Worm (Caenorhabditis elegans) whole organism, L2 larva: Measurements from ENCODE around the gene F54F12.1.

Experiments
- C34F6.9 ChIP-seq: fragments of 150-350 bp; optimal IDR thresholded peaks from 2 replicates; lab custom pipeline; 2014; ENCODE audit warnings: missing biosample characterization, missing genetic modification characterization
- F13H6.1 ChIP-seq: sonication (generic microtip); optimal IDR thresholded peaks from 2 replicates; lab custom pipeline; 2016; ENCODE audit warnings: missing genetic modification characterization, missing compliant biosample characterization
- R02D3.7 ChIP-seq: fragments of 150-350 bp; optimal IDR thresholded peaks from 2 replicates; lab custom pipeline; 2014; ENCODE audit warnings: missing biosample characterization, missing genetic modification characterization
- Y55F3AM.14 ChIP-seq: fragments of 200-800 bp; sonication (Bioruptor generic); optimal IDR thresholded peaks from 2 replicates; lab custom pipeline; 2018; ENCODE audit warnings: mild to moderate bottlenecking, missing genetic modification characterization, missing compliant biosample characterization
- ZK546.5 ChIP-seq: sonication (generic microtip); optimal IDR thresholded peaks from 2 replicates; lab custom pipeline; 2017; ENCODE audit warnings: missing biosample characterization, missing genetic modification characterization
- alr-1 ChIP-seq: fragments of 150-350 bp; optimal IDR thresholded peaks from 2 replicates; lab custom pipeline; 2014; ENCODE audit warnings: missing biosample characterization, missing genetic modification characterization
- aly-2 ChIP-seq: fragments of 150-350 bp; optimal IDR thresholded peaks from 2 replicates; lab custom pipeline; 2014; ENCODE audit warnings: missing biosample characterization, missing genetic modification characterization
- ama-1 ChIP-seq: fragments of 150-350 bp; optimal IDR thresholded peaks from 2 replicates; lab custom pipeline; 2018; ENCODE audit warnings: inconsistent platforms
- blmp-1 ChIP-seq: sonication (generic microtip); optimal IDR thresholded peaks from 2 replicates; lab custom pipeline; 2017; ENCODE audit warnings: missing genetic modification characterization, mild to moderate bottlenecking, missing compliant biosample characterization, antibody characterized with exemption, moderate library complexity; ENCODE audit not compliant: insufficient read depth
- ceh-16 ChIP-seq: fragments of 150-350 bp; optimal IDR thresholded peaks from 2 replicates; lab custom pipeline; 2014; ENCODE audit warnings: missing biosample characterization, missing genetic modification characterization
- ceh-82 ChIP-seq: fragments of 150-350 bp; optimal IDR thresholded peaks from 2 replicates; lab custom pipeline; 2014; ENCODE audit warnings: missing biosample characterization, missing genetic modification characterization
- crh-2 ChIP-seq: sonication (generic microtip); optimal IDR thresholded peaks from 2 replicates; lab custom pipeline; 2017; ENCODE audit warnings: missing biosample characterization, missing genetic modification characterization
- dmd-4 ChIP-seq: sonication (generic microtip); optimal IDR thresholded peaks from 2 replicates; lab custom pipeline; 2017; ENCODE audit warnings: missing biosample characterization, missing genetic modification characterization
- egl-27 ChIP-seq: sonication (generic microtip); optimal IDR thresholded peaks from 3 replicates; lab custom pipeline; 2017; ENCODE audit warnings: missing biosample characterization, missing genetic modification reagents, missing genetic modification characterization
- elt-3 ChIP-seq: sonication (generic microtip); optimal IDR thresholded peaks from 2 replicates; lab custom pipeline; 2017; ENCODE audit warnings: missing biosample characterization, missing genetic modification characterization
- fos-1 ChIP-seq: fragments of 150-350 bp; optimal IDR thresholded peaks from 2 replicates; lab custom pipeline; 2014; ENCODE audit warnings: missing biosample characterization, missing genetic modification characterization
- gmeb-1 ChIP-seq: fragments of 150-350 bp; optimal IDR thresholded peaks from 2 replicates; lab custom pipeline; 2014; ENCODE audit warnings: missing biosample characterization, missing genetic modification characterization
- lin-11 ChIP-seq: fragments of 150-350 bp; sonication (generic microtip); optimal IDR thresholded peaks from 2 replicates; lab custom pipeline; 2014; ENCODE audit warnings: missing biosample characterization, missing genetic modification characterization, inconsistent platforms, mixed read lengths
- lin-13 ChIP-seq: fragments of 150-350 bp; optimal IDR thresholded peaks from 2 replicates; lab custom pipeline; 2014; ENCODE audit warnings: missing biosample characterization, missing genetic modification reagents, missing genetic modification characterization
- lin-39 ChIP-seq: fragments of 150-350 bp; optimal IDR thresholded peaks from 2 replicates; lab custom pipeline; 2014; ENCODE audit warnings: missing biosample characterization, missing genetic modification reagents, missing genetic modification characterization
- lsy-2 ChIP-seq, 2 experiments: fragments of 150-350 bp in 1 of 2; sonication (generic microtip) in 1 of 2; optimal IDR thresholded peaks; 2 replicates each; lab custom pipeline; 2014 to 2017; ENCODE audit warnings: missing biosample characterization in 2 of 2, missing genetic modification characterization in 2 of 2
- mab-5 ChIP-seq: fragments of 150-350 bp; optimal IDR thresholded peaks from 2 replicates; lab custom pipeline; 2014; ENCODE audit warnings: missing biosample characterization, missing genetic modification characterization
- mbf-1 ChIP-seq: sonication (generic microtip); optimal IDR thresholded peaks from 2 replicates; lab custom pipeline; 2017; ENCODE audit warnings: missing biosample characterization, missing genetic modification characterization
- mdl-1 ChIP-seq, 2 experiments: fragments of 150-350 bp in 1 of 2; sonication (generic microtip) in 1 of 2; optimal IDR thresholded peaks; 2 replicates each; lab custom pipeline; 2017; ENCODE audit warnings: missing biosample characterization in 2 of 2, missing genetic modification characterization in 2 of 2
- nhr-10 ChIP-seq: sonication (generic microtip); optimal IDR thresholded peaks from 2 replicates; lab custom pipeline; 2017; ENCODE audit warnings: missing biosample characterization, missing genetic modification characterization
- nhr-11 ChIP-seq: fragments of 150-350 bp; optimal IDR thresholded peaks from 2 replicates; lab custom pipeline; 2014; ENCODE audit warnings: missing biosample characterization, missing genetic modification characterization
- nhr-12 ChIP-seq: fragments of 150-350 bp; optimal IDR thresholded peaks from 2 replicates; lab custom pipeline; 2014; ENCODE audit warnings: missing biosample characterization, missing genetic modification characterization
- nhr-129 ChIP-seq: fragments of 150-350 bp; optimal IDR thresholded peaks from 2 replicates; lab custom pipeline; 2014; ENCODE audit warnings: missing biosample characterization, missing genetic modification characterization
- nhr-21 ChIP-seq: fragments of 150-350 bp; optimal IDR thresholded peaks from 2 replicates; lab custom pipeline; 2014; ENCODE audit warnings: missing biosample characterization, missing genetic modification characterization
- nhr-23 ChIP-seq: fragments of 150-350 bp; optimal IDR thresholded peaks from 2 replicates; lab custom pipeline; 2014; ENCODE audit warnings: missing biosample characterization, missing genetic modification reagents, missing genetic modification characterization
- nhr-237 ChIP-seq: fragments of 150-350 bp; optimal IDR thresholded peaks from 2 replicates; lab custom pipeline; 2014; ENCODE audit warnings: missing biosample characterization, missing genetic modification characterization
- nhr-25 ChIP-seq: fragments of 150-350 bp; sonication (generic microtip); optimal IDR thresholded peaks from 3 replicates; lab custom pipeline; 2014; ENCODE audit warnings: missing biosample characterization, missing genetic modification characterization
- nhr-6 ChIP-seq: fragments of 150-350 bp; optimal IDR thresholded peaks from 2 replicates; lab custom pipeline; 2014; ENCODE audit warnings: missing biosample characterization, missing genetic modification characterization
- nhr-77 ChIP-seq: fragments of 150-350 bp; optimal IDR thresholded peaks from 2 replicates; lab custom pipeline; 2014; ENCODE audit warnings: missing biosample characterization, missing genetic modification characterization
- peb-1 ChIP-seq: fragments of 150-350 bp; optimal IDR thresholded peaks from 2 replicates; lab custom pipeline; 2014; ENCODE audit warnings: missing biosample characterization, missing genetic modification characterization
- sem-4 ChIP-seq: fragments of 150-350 bp; optimal IDR thresholded peaks from 2 replicates; lab custom pipeline; 2014; ENCODE audit warnings: missing biosample characterization, missing genetic modification reagents, missing genetic modification characterization
- skn-1 ChIP-seq: sonication (generic microtip); optimal IDR thresholded peaks from 2 replicates; lab custom pipeline; 2017; ENCODE audit warnings: missing biosample characterization, missing genetic modification characterization
- sma-3 ChIP-seq: sonication (generic microtip); optimal IDR thresholded peaks from 2 replicates; lab custom pipeline; 2016; ENCODE audit warnings: missing genetic modification reagents, missing genetic modification characterization, missing compliant biosample characterization
- sma-9 ChIP-seq, 2 experiments: fragments of 150-350 bp in 1 of 2; sonication (generic microtip) in 1 of 2; optimal IDR thresholded peaks; 2 replicates each; lab custom pipeline; 2014 to 2016; ENCODE audit warnings: missing genetic modification characterization in 2 of 2, mild to moderate bottlenecking in 1 of 2, missing biosample characterization in 1 of 2, missing compliant biosample characterization in 1 of 2, missing genetic modification reagents in 1 of 2, moderate library complexity in 1 of 2
- snpc-4 ChIP-seq: fragments of 150-350 bp; optimal IDR thresholded peaks from 2 replicates; lab custom pipeline; 2014; ENCODE audit warnings: missing biosample characterization, missing genetic modification characterization
- unc-39 ChIP-seq: fragments of 150-350 bp; optimal IDR thresholded peaks from 2 replicates; lab custom pipeline; 2014; ENCODE audit warnings: missing biosample characterization, missing genetic modification characterization
- unc-55 ChIP-seq: fragments of 150-350 bp; sonication (generic microtip); optimal IDR thresholded peaks from 3 replicates; lab custom pipeline; 2014; ENCODE audit warnings: missing biosample characterization, missing genetic modification reagents, missing genetic modification characterization
- unc-62 ChIP-seq: fragments of 150-350 bp; optimal IDR thresholded peaks from 2 replicates; lab custom pipeline; 2014; ENCODE audit warnings: missing biosample characterization, missing genetic modification reagents, missing genetic modification characterization
- zag-1 ChIP-seq: fragments of 150-350 bp; optimal IDR thresholded peaks from 2 replicates; lab custom pipeline; 2014; ENCODE audit warnings: missing biosample characterization, missing genetic modification characterization
- ztf-1 ChIP-seq: fragments of 200-800 bp; sonication (Bioruptor generic); conservative IDR thresholded peaks from 2 replicates; pipeline ENCODE4 v1.3.6; 2022; ENCODE audit warnings: missing genetic modification characterization, missing compliant biosample characterization
- ztf-11 ChIP-seq: sonication (generic microtip); optimal IDR thresholded peaks from 2 replicates; lab custom pipeline; 2017; ENCODE audit warnings: missing biosample characterization, missing genetic modification characterization
- ztf-4 ChIP-seq: fragments of 150-350 bp; optimal IDR thresholded peaks from 2 replicates; lab custom pipeline; 2014; ENCODE audit warnings: missing biosample characterization, missing genetic modification characterization

Gene F54F12.1

ce11 chrIII:13064213-13065184, 9.3 kb upstream of the F54F12.1 start (continued):
- TF ChIP-seq ZK546.5 (tag; lab: Kevin White, UChicago): no peak

DNA sequence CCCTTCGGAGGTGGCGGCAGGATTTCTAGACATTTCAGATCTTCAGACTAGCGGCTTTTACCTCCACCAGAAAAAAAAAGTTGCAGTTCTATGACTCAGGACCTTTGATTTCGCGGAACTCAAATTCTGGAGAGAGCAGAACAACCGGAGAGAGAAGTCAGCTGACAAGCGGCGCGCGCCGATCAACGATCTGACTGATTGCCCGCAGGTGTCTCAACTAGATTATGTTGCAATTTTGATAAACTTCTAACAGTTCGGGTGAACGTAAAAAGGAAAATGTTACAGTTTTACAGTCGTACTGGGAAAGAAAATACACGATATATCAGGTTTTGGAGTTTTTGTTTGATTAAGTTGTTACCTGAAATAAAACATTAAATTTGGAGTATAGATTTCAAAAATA, 7.7 kb upstream of the F54F12.1 start:
- TF ChIP-seq sma-9 (GFP tag; optimal IDR thresholded peaks at IDR 0.05; lab: Kevin White, UChicago) (peak; percentile 66), sma-9 (tag; optimal IDR thresholded peaks at IDR 0.05; lab: Kevin White, UChicago) (no peak), nhr-11 (tag; lab: Kevin White, UChicago) (no peak)
- TF ChIP-seq, all 48 proteins: peak for 1

DNA sequence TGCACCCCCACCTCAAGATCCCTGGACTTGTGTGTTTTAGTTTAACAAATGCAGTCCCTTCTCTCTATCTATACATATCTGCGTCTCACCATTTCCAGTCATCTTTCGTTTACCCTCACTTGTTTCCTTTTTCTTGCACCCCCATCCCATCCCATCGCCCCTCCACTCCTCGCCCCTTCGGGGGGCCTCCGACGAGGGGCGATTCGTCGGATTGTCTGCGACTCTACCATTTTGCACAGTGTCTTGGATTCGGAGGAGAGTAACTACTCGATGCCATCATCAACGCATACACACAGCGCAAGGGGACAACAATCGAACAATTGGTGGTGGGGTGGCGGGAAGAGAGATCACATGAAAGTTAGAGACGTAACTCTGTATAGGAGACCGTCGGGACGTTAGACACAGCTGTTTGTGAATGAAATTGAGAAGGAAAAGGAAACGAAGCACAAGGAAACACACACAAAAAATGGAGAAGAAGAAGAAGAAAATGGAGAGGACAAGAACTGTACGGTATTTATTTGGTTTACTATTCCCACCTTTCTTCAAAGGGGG, 7.2 kb upstream of the F54F12.1 start:
- TF ChIP-seq skn-1 (tag; lab: Kevin White, UChicago) (no peak), alr-1 (tag; lab: Kevin White, UChicago) (no peak), lin-39 (tag; lab: Kevin White, UChicago) (peak; percentile 40), nhr-23 (no peak), ama-1 (lab: Kevin White, UChicago) (no peak), nhr-129 (tag; lab: Kevin White, UChicago) (peak; percentile 98), Y55F3AM.14 (peak; percentile 87), lsy-2 (tag; optimal IDR thresholded peaks at IDR 0.05; lab: Kevin White, UChicago) (peak; percentile 77 to 91), ZK546.5 (tag; lab: Kevin White, UChicago) (peak; percentile 11), crh-2 (tag; lab: Kevin White, UChicago) (peak; percentile 96), nhr-25 (peak; percentile 89), ztf-11 (tag; lab: Kevin White, UChicago) (no peak), snpc-4 (tag; lab: Kevin White, UChicago) (peak; percentile 88), mdl-1 (tag; optimal IDR thresholded peaks at IDR 0.05; lab: Kevin White, UChicago) (peak; percentile 85 to 89), sma-3 (GFP tag; lab: Kevin White, UChicago) (peak; percentile 88), ceh-16 (peak; percentile 98), ztf-4 (tag; lab: Kevin White, UChicago) (peak; percentile 90), blmp-1 (tag; lab: Kevin White, UChicago) (peak; percentile 38), sma-9 (GFP tag; optimal IDR thresholded peaks at IDR 0.05; lab: Kevin White, UChicago) (peak; percentile 89), sma-9 (tag; optimal IDR thresholded peaks at IDR 0.05; lab: Kevin White, UChicago) (no peak), nhr-21 (peak; percentile 84), fos-1 (tag; lab: Kevin White, UChicago) (peak; percentile 91), nhr-12 (tag; lab: Kevin White, UChicago) (no peak), mbf-1 (tag; lab: Kevin White, UChicago) (no peak), unc-55 (peak; percentile 76), ztf-1 (GFP tag; lab: Robert Waterston, UW) (no peak), C34F6.9 (tag; lab: Kevin White, UChicago) (peak; percentile 96), peb-1 (peak; percentile 53), dmd-4 (tag; lab: Kevin White, UChicago) (no peak), ceh-82 (tag; lab: Kevin White, UChicago) (peak; percentile 61), elt-3 (tag; lab: Kevin White, UChicago) (no peak), nhr-77 (tag; lab: Kevin White, UChicago) (no peak), unc-39 (peak; percentile 75), lin-11 (peak; percentile 64), gmeb-1 (tag; lab: Kevin White, UChicago) (peak; percentile 73), R02D3.7 (peak; percentile 17), F13H6.1 (tag; lab: Kevin White, UChicago) (peak; percentile 98), unc-62 (peak; percentile 67), lin-13 (GFP tag; lab: Kevin White, UChicago) (peak; percentile 92), egl-27 (tag; lab: Kevin White, UChicago) (peak; percentile 91), nhr-237 (peak; percentile 4), sem-4 (tag; lab: Kevin White, UChicago) (peak; percentile 99), zag-1 (tag; lab: Kevin White, UChicago) (peak; percentile 97), nhr-6 (tag; lab: Kevin White, UChicago) (peak; percentile 92), mab-5 (tag; lab: Kevin White, UChicago) (peak; percentile 90), aly-2 (tag; lab: Kevin White, UChicago) (no peak), nhr-10 (no peak)
